Fruit fly (Drosophila melanogaster) whole organism, pupa: ENCODE results near the gene Vps4.

Source experiments
- CG15710 ChIP-seq: fragments of 200-800 bp; sonication (Bioruptor generic); optimal IDR thresholded peaks from 2 replicates; lab custom pipeline; 2018; ENCODE audit warnings: missing biosample characterization, mild to moderate bottlenecking, missing genetic modification characterization, moderate library complexity
- CG9948 ChIP-seq: fragments of 200-800 bp; sonication (Bioruptor generic); optimal IDR thresholded peaks from 2 replicates; lab custom pipeline; 2018; ENCODE audit warnings: missing biosample characterization, mild to moderate bottlenecking, missing genetic modification characterization, moderate library complexity
- EcR ChIP-seq: fragments of 200-800 bp; sonication (Bioruptor generic); optimal IDR thresholded peaks from 3 replicates; lab custom pipeline; 2019; ENCODE audit warnings: missing biosample characterization, missing genetic modification characterization, mild to moderate bottlenecking, moderate library complexity, missing genetic modification reagents
- Ets98B ChIP-seq: fragments of 200-800 bp; sonication (Bioruptor generic); IDR thresholded peaks from 2 replicates; pipeline ENCODE4 v1.3.6; 2022; ENCODE audit warnings: missing biosample characterization, missing genetic modification characterization
- fd96Ca ChIP-seq: fragments of 200-800 bp; sonication (Bioruptor generic); IDR thresholded peaks from 3 replicates; pipeline ENCODE4 v1.3.6; 2022; ENCODE audit warnings: missing biosample characterization, missing genetic modification characterization

- no peak for TF ChIP-seq CG9948 (tag; lab: Kevin White, UChicago)
- no peak for TF ChIP-seq Ets98B
- TF ChIP-seq fd96Ca (GFP tag; lab: Robert Waterston, UW): no peak
- no peak for TF ChIP-seq EcR (GFP tag; lab: Kevin White, UChicago)
- TF ChIP-seq CG15710 (tag; lab: Kevin White, UChicago): no peak
Observed at dm6 chrX:17882769-17883168, 24.7 kb upstream of the Vps4 start.
